Worm (Caenorhabditis elegans): ENCODE data around the gene dmsr-10.

DNA sequence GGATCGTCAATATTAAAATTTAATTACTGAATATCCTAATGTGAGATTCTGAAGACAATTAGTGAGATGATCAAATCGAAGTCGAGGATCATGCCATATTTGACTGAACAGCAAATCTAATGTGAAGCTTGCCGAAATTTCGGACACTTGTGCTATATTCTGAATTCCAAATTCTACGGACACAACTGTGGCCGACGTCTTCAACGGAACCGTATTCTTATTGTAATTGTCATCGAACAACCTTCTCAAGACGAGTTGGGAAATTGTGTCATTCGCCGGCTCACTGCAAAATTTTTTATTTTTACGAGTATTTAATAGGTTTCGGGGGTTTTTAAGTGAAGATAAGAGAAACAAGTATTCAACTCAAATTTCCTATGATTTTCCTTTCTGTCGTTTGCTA lies 40.7 kb upstream of the dmsr-10 start, which contains the start of gene T15B7.1:
- TF ChIP-seq sptf-1 (tag; optimal IDR thresholded peaks at IDR 0.05) (no peak), lin-39 (tag; optimal IDR thresholded peaks at IDR 0.05) (no peak), skn-1 (tag; optimal IDR thresholded peaks at IDR 0.05) (no peak), ces-1 (GFP tag; optimal IDR thresholded peaks at IDR 0.05) (no peak), mep-1 (tag; optimal IDR thresholded peaks at IDR 0.05) (no peak), zip-4 (GFP tag; optimal IDR thresholded peaks at IDR 0.05) (no peak), pqm-1 (tag; optimal IDR thresholded peaks at IDR 0.05) (no peak), ama-1 (optimal IDR thresholded peaks at IDR 0.05) (no peak), lin-15B (tag; optimal IDR thresholded peaks at IDR 0.05) (no peak), nhr-237 (tag; optimal IDR thresholded peaks at IDR 0.05) (no peak), fkh-10 (GFP tag; optimal IDR thresholded peaks at IDR 0.05) (no peak)
